Fruit fly (Drosophila melanogaster): ENCODE measurements around the gene Hipk.

The Hipk gene

dm6 chr3L:615425-616046, 72.7 kb downstream of the Hipk start (continued):
- peak; percentile 79 for TF ChIP-seq CG13123 (GFP tag; optimal IDR thresholded peaks at IDR 0.05)
- TF ChIP-seq Hsf (GFP tag; optimal IDR thresholded peaks at IDR 0.05): peak; percentile 86
- TF ChIP-seq CG11723 (GFP tag; optimal IDR thresholded peaks at IDR 0.05): peak; percentile 81
- peak; percentile 87 for TF ChIP-seq lab (GFP tag; optimal IDR thresholded peaks at IDR 0.05)
- peak; percentile 68 for TF ChIP-seq Nf-YB (GFP tag; optimal IDR thresholded peaks at IDR 0.05)
- TF ChIP-seq Sry-β (GFP tag; optimal IDR thresholded peaks at IDR 0.05): peak; percentile 63
- TF ChIP-seq al (GFP tag; IDR thresholded peaks at IDR 0.05): no peak
- TF ChIP-seq ase (GFP tag; IDR thresholded peaks at IDR 0.05): peak; percentile 94
- TF ChIP-seq psq (GFP tag; optimal IDR thresholded peaks at IDR 0.05): peak; percentile 23
- peak; percentile 79 for TF ChIP-seq CG18764 (GFP tag; optimal IDR thresholded peaks at IDR 0.05)
- peak; percentile 68 for TF ChIP-seq sima (GFP tag; optimal IDR thresholded peaks at IDR 0.05)
- TF ChIP-seq Blimp-1 (GFP tag; optimal IDR thresholded peaks at IDR 0.05): peak; percentile 91
- peak; percentile 81 for TF ChIP-seq Abd-B (GFP tag; optimal IDR thresholded peaks at IDR 0.05)
- TF ChIP-seq sens (GFP tag): peak; percentile 98
- peak; percentile 43 for TF ChIP-seq Gsc (GFP tag; IDR thresholded peaks at IDR 0.05)
- TF ChIP-seq CG13424 (tag; optimal IDR thresholded peaks at IDR 0.05): peak; percentile 88
- peak; percentile 90 for TF ChIP-seq CG10366 (GFP tag; IDR thresholded peaks at IDR 0.05)
- TF ChIP-seq CG8089 (GFP tag; optimal IDR thresholded peaks at IDR 0.05): peak; percentile 78
- peak; percentile 74 for TF ChIP-seq Six4 (GFP tag; optimal IDR thresholded peaks at IDR 0.05)
- TF ChIP-seq pum (GFP tag; optimal IDR thresholded peaks at IDR 0.05): peak; percentile 80
- TF ChIP-seq salm (tag; optimal IDR thresholded peaks at IDR 0.05): peak; percentile 80
- TF ChIP-seq B-H2 (GFP tag; optimal IDR thresholded peaks at IDR 0.05): peak; percentile 10
- TF ChIP-seq pfk (GFP tag; optimal IDR thresholded peaks at IDR 0.05): no peak
- TF ChIP-seq zfh2 (GFP tag; optimal IDR thresholded peaks at IDR 0.05): no peak
- TF ChIP-seq trh (GFP tag; optimal IDR thresholded peaks at IDR 0.05): peak; percentile 77
- TF ChIP-seq vnd (GFP tag; IDR thresholded peaks at IDR 0.05; ENCODE audit: partially characterized antibody): no peak
- no peak for TF ChIP-seq lov (optimal IDR thresholded peaks at IDR 0.05)
- peak; percentile 74; the same call in 2 of the 3 replicates for TF ChIP-seq lov (GFP tag; IDR thresholded peaks at IDR 0.05)
- TF ChIP-seq bcd (GFP tag; optimal IDR thresholded peaks at IDR 0.05): peak; percentile 81
- peak; percentile 46 for TF ChIP-seq CG18011 (GFP tag; optimal IDR thresholded peaks at IDR 0.05)
- TF ChIP-seq Dip3 (GFP tag; optimal IDR thresholded peaks at IDR 0.05): peak; percentile 46
- no peak for TF ChIP-seq ato (GFP tag; IDR thresholded peaks at IDR 0.05; ENCODE audit: partially characterized antibody)
- TF ChIP-seq GATAe (GFP tag; conservative IDR thresholded peaks at IDR 0.05): peak; percentile 75
- peak; percentile 73 for TF ChIP-seq CG30431 (GFP tag; optimal IDR thresholded peaks at IDR 0.05)
- peak; percentile 45 for TF ChIP-seq CG4707 (GFP tag; optimal IDR thresholded peaks at IDR 0.05)
- TF ChIP-seq run (tag; optimal IDR thresholded peaks at IDR 0.05): peak; percentile 81
- peak; percentile 53 for TF ChIP-seq CG17186 (GFP tag; optimal IDR thresholded peaks at IDR 0.05)
- peak; percentile 93 for TF ChIP-seq Ptx1 (GFP tag; IDR thresholded peaks at IDR 0.05)
- peak; percentile 57 for TF ChIP-seq CG9932 (GFP tag; IDR thresholded peaks at IDR 0.05)
- TF ChIP-seq Eip74EF (GFP tag; optimal IDR thresholded peaks at IDR 0.05): peak in 1 of 2 experiments; percentile 77
- TF ChIP-seq Bdp1 (GFP tag; optimal IDR thresholded peaks at IDR 0.05): peak; percentile 73
- peak; percentile 87 for TF ChIP-seq Aef1 (GFP tag; IDR thresholded peaks at IDR 0.05)
- TF ChIP-seq CG4820 (GFP tag; optimal IDR thresholded peaks at IDR 0.05): peak; percentile 91
- TF ChIP-seq vvl (GFP tag; IDR thresholded peaks at IDR 0.05): peak; percentile 92
- TF ChIP-seq bbx (GFP tag; IDR thresholded peaks at IDR 0.05; ENCODE audit: partially characterized antibody): no peak
- TF ChIP-seq CG15514 (GFP tag; optimal IDR thresholded peaks at IDR 0.05): peak; percentile 50
- TF ChIP-seq CG12236 (GFP tag; optimal IDR thresholded peaks at IDR 0.05): peak; percentile 79
- TF ChIP-seq ssp (GFP tag; IDR thresholded peaks at IDR 0.05): peak; percentile 77
- TF ChIP-seq Mes4 (GFP tag; optimal IDR thresholded peaks at IDR 0.05): peak; percentile 81
- TF ChIP-seq CG1602 (GFP tag; optimal IDR thresholded peaks at IDR 0.05): peak; percentile 88

All from whole organism, embryonic.